Worm (Caenorhabditis elegans): ENCODE results near the gene ptc-1.

DNA sequence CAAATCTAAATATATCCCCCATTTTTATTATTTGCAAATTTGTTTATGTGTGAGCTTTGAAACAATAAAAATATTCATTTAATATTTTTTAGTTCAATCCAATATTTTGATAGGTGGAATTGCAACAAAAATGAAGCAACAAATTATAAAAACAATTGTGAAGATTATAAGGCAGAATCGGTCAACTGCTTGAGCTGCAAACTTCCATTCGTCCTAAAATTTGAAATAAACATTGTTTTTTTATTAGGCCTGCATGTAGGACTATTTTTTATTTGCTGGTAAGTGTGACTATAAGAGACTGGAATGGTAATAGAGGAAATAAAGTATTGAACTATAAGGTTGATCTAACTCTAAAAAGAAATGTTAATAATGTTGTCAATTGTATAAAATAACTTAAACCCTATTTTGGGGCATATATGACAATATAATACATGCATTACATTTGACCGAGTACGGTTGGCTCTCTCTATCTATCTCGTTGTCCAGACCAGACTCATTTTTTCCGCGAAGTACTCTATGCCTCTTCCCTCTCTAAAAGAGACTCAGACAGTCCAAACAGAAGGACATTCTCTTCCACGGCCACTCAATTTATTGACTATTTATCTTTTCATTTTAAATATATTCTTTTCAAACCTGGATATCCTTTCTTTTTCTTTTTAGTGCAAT lies 47.3 kb upstream of the ptc-1 start, which contains the start of gene T09A5.4:
- no peak for TF ChIP-seq C08G9.2 (tag; optimal IDR thresholded peaks at IDR 0.05)
- TF ChIP-seq ceh-48 (tag; optimal IDR thresholded peaks at IDR 0.05), result no peak
- no peak for TF ChIP-seq nhr-11 (tag; optimal IDR thresholded peaks at IDR 0.05)
- TF ChIP-seq ceh-2 (tag; optimal IDR thresholded peaks at IDR 0.05), result no peak
- no peak for TF ChIP-seq fkh-10 (GFP tag; optimal IDR thresholded peaks at IDR 0.05)
- TF ChIP-seq sox-2 (GFP tag; IDR thresholded peaks at IDR 0.05), result no peak
